Worm (Caenorhabditis elegans): Measurements from ENCODE around the gene spcs-3.

The spcs-3 gene

ce11 chrIII:8030963-8031362, 13.9 kb upstream of the spcs-3 start, which contains the start of gene F44B9.9:
Gene F44B9.9 (minus strand): TSS chrIII:8031063.
- TF ChIP-seq hmg-11 (tag; optimal IDR thresholded peaks at IDR 0.05) (no peak), daf-12 (tag; optimal IDR thresholded peaks at IDR 0.05) (no peak), egl-5 (tag; optimal IDR thresholded peaks at IDR 0.05) (no peak), ztf-11 (tag; optimal IDR thresholded peaks at IDR 0.05) (no peak), fkh-10 (GFP tag; optimal IDR thresholded peaks at IDR 0.05) (no peak), lin-15B (tag; optimal IDR thresholded peaks at IDR 0.05) (no peak), nfya-1 (tag; optimal IDR thresholded peaks at IDR 0.05; ENCODE audit: insufficient read depth) (no peak), pqm-1 (tag; optimal IDR thresholded peaks at IDR 0.05) (no peak), skn-1 (tag; optimal IDR thresholded peaks at IDR 0.05) (no peak), nhr-23 (tag; optimal IDR thresholded peaks at IDR 0.05) (no peak), nhr-28 (tag; optimal IDR thresholded peaks at IDR 0.05) (no peak), ztf-4 (tag; optimal IDR thresholded peaks at IDR 0.05) (no peak), ZK546.5 (tag; optimal IDR thresholded peaks at IDR 0.05) (no peak), fos-1 (tag; optimal IDR thresholded peaks at IDR 0.05) (no peak), nhr-77 (tag; optimal IDR thresholded peaks at IDR 0.05) (no peak), ceh-28 (tag; optimal IDR thresholded peaks at IDR 0.05) (no peak), egl-27 (tag; optimal IDR thresholded peaks at IDR 0.05) (no peak), snpc-4 (tag; optimal IDR thresholded peaks at IDR 0.05) (no peak)

- TF ChIP-seq snpc-4 (tag; optimal IDR thresholded peaks at IDR 0.05) (no peak), ceh-16 (tag; optimal IDR thresholded peaks at IDR 0.05) (no peak), ceh-9 (tag; optimal IDR thresholded peaks at IDR 0.05) (no peak), fkh-10 (GFP tag; optimal IDR thresholded peaks at IDR 0.05) (no peak), nhr-77 (tag; optimal IDR thresholded peaks at IDR 0.05) (no peak), nhr-25 (tag; optimal IDR thresholded peaks at IDR 0.05) (no peak), elt-1 (tag; optimal IDR thresholded peaks at IDR 0.05) (no peak), sea-2 (GFP tag; optimal IDR thresholded peaks at IDR 0.05) (no peak), elt-2 (tag; optimal IDR thresholded peaks at IDR 0.05) (no peak), egl-27 (tag; optimal IDR thresholded peaks at IDR 0.05) (no peak), ztf-11 (tag; optimal IDR thresholded peaks at IDR 0.05) (no peak), zag-1 (tag; optimal IDR thresholded peaks at IDR 0.05) (no peak), elt-3 (tag; optimal IDR thresholded peaks at IDR 0.05) (no peak), hmg-11 (tag; optimal IDR thresholded peaks at IDR 0.05) (no peak)
Measured at ce11 chrIII:8033534-8033933, 11.3 kb upstream of the spcs-3 start, which contains the start of gene F44B9.10. Gene F44B9.10 (minus strand): TSS chrIII:8033634.

ce11 chrIII:8036050-8036449, 8.8 kb upstream of the spcs-3 start:
- no peak for TF ChIP-seq ama-1 (optimal IDR thresholded peaks at IDR 0.05)
- TF ChIP-seq unc-39 (tag; optimal IDR thresholded peaks at IDR 0.05): no peak
- TF ChIP-seq unc-62 (GFP tag; optimal IDR thresholded peaks at IDR 0.05): no peak
- no peak for TF ChIP-seq lsy-12 (tag; optimal IDR thresholded peaks at IDR 0.05)
- no peak for TF ChIP-seq skn-1 (tag; optimal IDR thresholded peaks at IDR 0.05)

- no peak for TF ChIP-seq nhr-76 (tag; optimal IDR thresholded peaks at IDR 0.05)
- TF ChIP-seq egl-27 (tag; optimal IDR thresholded peaks at IDR 0.05): no peak
- no peak for TF ChIP-seq skn-1 (tag; optimal IDR thresholded peaks at IDR 0.05)
- TF ChIP-seq nhr-23 (tag; optimal IDR thresholded peaks at IDR 0.05): peak; percentile 1
- TF ChIP-seq nhr-11 (tag; optimal IDR thresholded peaks at IDR 0.05): no peak
- no peak for TF ChIP-seq ceh-28 (tag; optimal IDR thresholded peaks at IDR 0.05)
- no peak for TF ChIP-seq sea-2 (GFP tag; optimal IDR thresholded peaks at IDR 0.05)
- no peak for TF ChIP-seq elt-2 (tag; optimal IDR thresholded peaks at IDR 0.05)
- TF ChIP-seq nhr-77 (tag; optimal IDR thresholded peaks at IDR 0.05): no peak
- TF ChIP-seq elt-3 (tag; optimal IDR thresholded peaks at IDR 0.05): peak in 1 of 3 experiments; percentile 79
- no peak for TF ChIP-seq nhr-12 (tag; optimal IDR thresholded peaks at IDR 0.05)
- TF ChIP-seq ZK546.5 (tag; optimal IDR thresholded peaks at IDR 0.05): no peak
- TF ChIP-seq fkh-2 (tag; optimal IDR thresholded peaks at IDR 0.05): no peak
- TF ChIP-seq elt-1 (tag; optimal IDR thresholded peaks at IDR 0.05): no peak
- no peak for TF ChIP-seq nfya-1 (tag; optimal IDR thresholded peaks at IDR 0.05; ENCODE audit: insufficient read depth)
- no peak for TF ChIP-seq eor-1 (tag; optimal IDR thresholded peaks at IDR 0.05)
- no peak for TF ChIP-seq lin-15B (tag; optimal IDR thresholded peaks at IDR 0.05)
Measured at ce11 chrIII:8036497-8036896, 8.3 kb upstream of the spcs-3 start.

ce11 chrIII:8037941-8038340, 6.9 kb upstream of the spcs-3 start, which contains the start of gene dpf-6:
Gene dpf-6 (plus strand): TSS chrIII:8038241.
- no peak for TF ChIP-seq mdl-1 (tag; optimal IDR thresholded peaks at IDR 0.05)
- TF ChIP-seq lin-39 (tag; optimal IDR thresholded peaks at IDR 0.05): no peak
- TF ChIP-seq ztf-11 (tag; optimal IDR thresholded peaks at IDR 0.05): no peak
- TF ChIP-seq eor-1 (tag; optimal IDR thresholded peaks at IDR 0.05): no peak
- TF ChIP-seq pha-4 (tag; optimal IDR thresholded peaks at IDR 0.05): no peak
- no peak for TF ChIP-seq nhr-67 (tag; optimal IDR thresholded peaks at IDR 0.05)
- TF ChIP-seq skn-1 (tag; optimal IDR thresholded peaks at IDR 0.05): no peak
- no peak for TF ChIP-seq fkh-10 (GFP tag; optimal IDR thresholded peaks at IDR 0.05)
- TF ChIP-seq nhr-237 (tag; optimal IDR thresholded peaks at IDR 0.05): no peak
- no peak for TF ChIP-seq ceh-28 (tag; optimal IDR thresholded peaks at IDR 0.05)
- no peak for TF ChIP-seq ceh-16 (tag; optimal IDR thresholded peaks at IDR 0.05)
- no peak for TF ChIP-seq nhr-43 (tag; optimal IDR thresholded peaks at IDR 0.05; ENCODE audit: poor library complexity, severe bottlenecking)
- TF ChIP-seq nhr-77 (tag; optimal IDR thresholded peaks at IDR 0.05): no peak
- no peak for TF ChIP-seq unc-62 (GFP tag; optimal IDR thresholded peaks at IDR 0.05)
- no peak for TF ChIP-seq nhr-23 (tag; optimal IDR thresholded peaks at IDR 0.05)
- no peak for TF ChIP-seq nhr-25 (tag; optimal IDR thresholded peaks at IDR 0.05)
- TF ChIP-seq fos-1 (tag; optimal IDR thresholded peaks at IDR 0.05): no peak
- no peak for TF ChIP-seq sea-2 (GFP tag; optimal IDR thresholded peaks at IDR 0.05)
- TF ChIP-seq nhr-12 (tag; optimal IDR thresholded peaks at IDR 0.05): no peak
- TF ChIP-seq ceh-9 (tag; optimal IDR thresholded peaks at IDR 0.05): no peak

Measured in whole organism, L3 larva.